Fruit fly (Drosophila melanogaster): Measurements from ENCODE around the gene IntS11.
A peak's percentile ranks its signal among the peaks of the same experiment; 100 is the strongest.

IntS11 gene

DNA sequence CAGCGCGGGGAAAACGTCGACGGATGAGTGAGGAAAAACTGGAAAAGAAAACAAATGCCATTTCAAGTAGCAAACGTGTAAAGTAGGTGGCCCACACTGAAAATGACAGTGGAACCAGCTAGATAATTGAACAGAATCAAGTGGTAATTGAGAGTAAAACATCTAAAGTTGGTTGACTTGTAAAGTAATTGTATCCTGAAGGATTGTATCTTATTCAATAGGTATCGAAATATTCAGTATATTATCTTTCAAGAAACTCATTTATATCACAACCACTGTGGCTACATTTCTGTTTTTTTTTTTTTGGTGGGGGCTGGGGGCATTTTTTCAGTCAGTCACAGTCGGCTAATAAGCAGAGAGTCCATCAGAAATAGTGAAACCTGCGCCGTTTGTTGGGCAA is 45.9 kb upstream of the IntS11 start (continued):
- TF ChIP-seq esg (GFP tag; conservative IDR thresholded peaks at IDR 0.05) (peak; percentile 59), peb (GFP tag; IDR thresholded peaks at IDR 0.05) (peak; percentile 51), CG2712 (tag; optimal IDR thresholded peaks at IDR 0.05) (peak; percentile 78), zen2 (GFP tag; IDR thresholded peaks at IDR 0.05; ENCODE audit: partially characterized antibody) (no peak), CG17359 (tag; optimal IDR thresholded peaks at IDR 0.05) (no peak), CG17328 (GFP tag; IDR thresholded peaks at IDR 0.05) (peak; percentile 53), Sin3A (optimal IDR thresholded peaks at IDR 0.05) (no peak), CG4328 (GFP tag; optimal IDR thresholded peaks at IDR 0.05) (no peak), CG15269 (tag; optimal IDR thresholded peaks at IDR 0.05) (no peak), Rx (GFP tag; IDR thresholded peaks at IDR 0.05) (no peak; the same call in 1 of the 2 replicates), CG11093 (GFP tag; IDR thresholded peaks at IDR 0.05) (peak; percentile 41; the same call in 1 of the 3 replicates), da (GFP tag; optimal IDR thresholded peaks at IDR 0.05) (no peak), Jarid2 (GFP tag; optimal IDR thresholded peaks at IDR 0.05) (no peak), CG34422 (GFP tag; IDR thresholded peaks at IDR 0.05) (peak; percentile 7; the same call in 1 of the 3 replicates), stc (GFP tag; IDR thresholded peaks at IDR 0.05) (peak; percentile 77), gt (GFP tag; IDR thresholded peaks at IDR 0.05) (no peak), ranshi (GFP tag; IDR thresholded peaks at IDR 0.05) (peak; percentile 39; the same call in 1 of the 2 replicates), ase (GFP tag; IDR thresholded peaks at IDR 0.05) (0 out of 3 replicates have a peak, but pooled peaks have one; percentile 19), sob (GFP tag; IDR thresholded peaks at IDR 0.05) (no peak), schlank (tag; optimal IDR thresholded peaks at IDR 0.05) (no peak), tll (GFP tag; optimal IDR thresholded peaks at IDR 0.05) (no peak), CG32772 (GFP tag; IDR thresholded peaks at IDR 0.05) (peak; percentile 70), ATbp (GFP tag; optimal IDR thresholded peaks at IDR 0.05) (peak; percentile 57), Hr78 (GFP tag; optimal IDR thresholded peaks at IDR 0.05) (peak in 1 of 2 experiments; percentile 41), vvl (GFP tag; IDR thresholded peaks at IDR 0.05) (peak; percentile 86), chif (GFP tag; optimal IDR thresholded peaks at IDR 0.05) (peak in 1 of 2 experiments; percentile 16), ci (GFP tag; IDR thresholded peaks at IDR 0.05) (peak; percentile 48; the same call in 1 of the 3 replicates), CG15696 (tag; optimal IDR thresholded peaks at IDR 0.05) (no peak), shn (GFP tag; optimal IDR thresholded peaks at IDR 0.05) (no peak)

DNA sequence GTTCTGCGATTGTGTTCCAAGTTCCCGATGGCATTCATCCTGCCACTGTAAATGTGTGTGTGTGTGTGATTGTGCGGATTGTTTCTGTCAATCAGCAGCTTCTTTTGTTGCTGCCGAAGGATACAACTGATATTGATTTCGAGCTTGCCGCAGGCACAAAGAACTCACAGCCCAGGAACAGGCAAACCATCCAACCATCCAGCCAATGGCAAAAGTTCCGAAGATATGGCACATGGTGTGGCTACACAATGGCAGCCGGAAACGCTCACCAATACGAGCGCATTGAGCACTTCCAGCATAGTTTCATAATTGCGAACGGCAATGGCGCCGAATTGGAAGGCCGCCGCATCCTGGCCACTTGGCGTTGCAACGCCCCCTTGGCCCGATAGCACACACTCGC is 43.4 kb upstream of the IntS11 start:
- TF ChIP-seq CG1233 (GFP tag; optimal IDR thresholded peaks at IDR 0.05) = no peak
- TF ChIP-seq her (GFP tag; optimal IDR thresholded peaks at IDR 0.05) = no peak
- no peak for TF ChIP-seq Oli (tag; optimal IDR thresholded peaks at IDR 0.05)
- TF ChIP-seq run (tag; optimal IDR thresholded peaks at IDR 0.05) = no peak
- TF ChIP-seq row (GFP tag; IDR thresholded peaks at IDR 0.05) = no peak
- TF ChIP-seq ERR (GFP tag; optimal IDR thresholded peaks at IDR 0.05) = no peak
- TF ChIP-seq Ets97D (GFP tag; optimal IDR thresholded peaks at IDR 0.05) = no peak
- TF ChIP-seq vnd (GFP tag; IDR thresholded peaks at IDR 0.05; ENCODE audit: partially characterized antibody) = no peak
- no peak for TF ChIP-seq CG9876 (GFP tag; optimal IDR thresholded peaks at IDR 0.05)
- TF ChIP-seq Nf-YC (tag; optimal IDR thresholded peaks at IDR 0.05) = peak; percentile 50
- no peak for TF ChIP-seq CG10321 (GFP tag; IDR thresholded peaks at IDR 0.05)
- peak; percentile 75 for TF ChIP-seq Nf-YB (GFP tag; optimal IDR thresholded peaks at IDR 0.05)
- TF ChIP-seq CG16863 (GFP tag; optimal IDR thresholded peaks at IDR 0.05) = no peak
- TF ChIP-seq btn (GFP tag; optimal IDR thresholded peaks at IDR 0.05) = no peak
- no peak for TF ChIP-seq dpn (GFP tag; optimal IDR thresholded peaks at IDR 0.05)
- no peak for TF ChIP-seq Dfd (GFP tag; optimal IDR thresholded peaks at IDR 0.05)
- no peak for TF ChIP-seq tgo (GFP tag; IDR thresholded peaks at IDR 0.05)

All from whole organism, embryonic.